Worm (Caenorhabditis elegans): ENCODE measurements around the gene mex-1.

DNA sequence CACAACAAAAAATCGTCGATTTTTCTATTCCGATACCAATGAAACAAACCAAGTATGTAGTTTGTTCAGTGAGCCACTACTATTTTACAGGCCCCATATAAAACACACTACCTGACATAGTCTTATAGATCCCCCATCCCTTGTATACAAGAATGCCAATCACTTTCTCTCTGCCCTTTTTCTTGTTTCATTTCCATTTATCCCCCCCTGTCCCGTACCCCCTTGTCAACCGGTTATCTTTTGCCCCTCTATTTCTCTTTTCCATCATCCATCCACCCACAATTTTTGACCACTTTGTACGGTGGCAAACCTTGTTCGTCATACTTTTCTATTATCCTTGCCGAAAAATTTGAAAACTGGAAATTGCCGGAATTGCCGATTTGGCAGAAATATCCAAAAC lies 15.5 kb upstream of the mex-1 start:
- TF ChIP-seq snpc-4 (tag; optimal IDR thresholded peaks at IDR 0.05) = no peak
- TF ChIP-seq ztf-11 (tag; optimal IDR thresholded peaks at IDR 0.05) = no peak
- no peak for TF ChIP-seq unc-39 (tag; optimal IDR thresholded peaks at IDR 0.05)
- TF ChIP-seq lsy-2 (tag; optimal IDR thresholded peaks at IDR 0.05) = no peak
- TF ChIP-seq nhr-237 (tag; optimal IDR thresholded peaks at IDR 0.05) = no peak
- no peak for TF ChIP-seq lin-13 (tag; optimal IDR thresholded peaks at IDR 0.05)
- no peak for TF ChIP-seq M03D4.4 (tag; optimal IDR thresholded peaks at IDR 0.05)

Measured in whole organism, mixed stage, embryonic.